Worm (Caenorhabditis elegans) whole organism, midembryonic: ENCODE data around the gene fbxb-20.

Source experiments
- cog-1 ChIP-seq: sonication (generic microtip); optimal IDR thresholded peaks from 2 replicates; lab custom pipeline; 2016; ENCODE audit warnings: missing genetic modification characterization, missing compliant biosample characterization
- flt-1 ChIP-seq: fragments of 200-800 bp; sonication (Bioruptor generic); IDR thresholded peaks from 2 replicates; pipeline ENCODE4 v1.3.6; 2022; ENCODE audit warnings: missing genetic modification characterization, missing compliant biosample characterization
- med-1 ChIP-seq: sonication (generic microtip); optimal IDR thresholded peaks from 2 replicates; lab custom pipeline; 2017; ENCODE audit warnings: missing genetic modification characterization, mild to moderate bottlenecking, missing compliant biosample characterization, antibody characterized with exemption, missing genetic modification reagents; ENCODE audit not compliant: insufficient read depth
- ref-1 ChIP-seq: fragments of 200-800 bp; sonication (Bioruptor generic); conservative IDR thresholded peaks from 2 replicates; pipeline ENCODE4 v1.3.6; 2022; ENCODE audit warnings: missing genetic modification reagents, missing genetic modification characterization, missing compliant biosample characterization
- tab-1 ChIP-seq: fragments of 200-800 bp; sonication (Bioruptor generic); IDR thresholded peaks from 2 replicates; pipeline ENCODE4 v1.3.6; 2022; ENCODE audit warnings: missing genetic modification characterization, missing compliant biosample characterization
- ztf-23 ChIP-seq: fragments of 200-800 bp; sonication (Bioruptor generic); IDR thresholded peaks from 2 replicates; pipeline ENCODE4 v1.3.6; 2022; ENCODE audit warnings: missing genetic modification reagents, missing genetic modification characterization, missing compliant biosample characterization
- ztf-29 ChIP-seq: fragments of 200-800 bp; sonication (Bioruptor generic); IDR thresholded peaks from 2 replicates; pipeline ENCODE4 v1.3.6; 2022; ENCODE audit warnings: missing genetic modification reagents, missing genetic modification characterization, missing compliant biosample characterization

DNA sequence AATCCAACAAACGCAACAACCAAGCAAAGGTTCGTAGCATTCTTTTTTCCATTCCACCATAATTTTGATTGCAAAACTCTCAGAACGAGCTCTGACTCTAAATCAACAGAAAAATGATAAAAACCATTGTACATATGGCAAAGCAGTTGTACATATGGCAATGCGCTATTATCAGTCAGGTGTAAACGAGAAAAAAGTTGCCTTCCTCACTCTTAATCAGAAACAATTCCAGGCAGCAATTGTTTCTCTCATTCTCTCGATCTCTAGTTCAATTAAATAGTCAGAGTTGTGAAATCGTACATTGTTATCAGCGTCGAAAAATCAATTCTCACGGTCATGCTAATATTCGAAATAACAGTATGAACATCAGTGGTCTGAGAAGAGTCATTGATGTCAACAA lies 28.6 kb downstream of the fbxb-20 start:
- no peak for TF ChIP-seq flt-1
- TF ChIP-seq med-1 (GFP tag; lab: Kevin White, UChicago) = no peak
- TF ChIP-seq tab-1 (GFP tag; lab: Robert Waterston, UW) = no peak
- TF ChIP-seq ztf-29 (GFP tag; lab: Robert Waterston, UW) = no peak
- TF ChIP-seq cog-1 (tag; lab: Kevin White, UChicago) = no peak
- no peak for TF ChIP-seq ztf-23
- TF ChIP-seq ref-1 (GFP tag; lab: Robert Waterston, UW) = no peak
